Worm (Caenorhabditis elegans) whole organism, young adult: ENCODE results near the gene aat-2.
A peak's percentile ranks its signal among the peaks of the same experiment; 100 is the strongest.

Experiments used
- B0035.1 ChIP-seq: sonication (generic microtip); optimal IDR thresholded peaks from 2 replicates; lab custom pipeline; 2016; ENCODE audit warnings: missing genetic modification characterization, mild to moderate bottlenecking, missing compliant biosample characterization, missing genotype, missing genetic modification reagents
- C17E4.6 ChIP-seq: fragments of 200-800 bp; sonication (Bioruptor generic); IDR thresholded peaks from 2 replicates; pipeline ENCODE4 v1.3.6; 2022; ENCODE audit warnings: missing genetic modification reagents, missing genetic modification characterization, missing compliant biosample characterization
- F23B12.7 ChIP-seq: sonication (generic microtip); optimal IDR thresholded peaks from 2 replicates; lab custom pipeline; 2017; ENCODE audit warnings: missing genetic modification characterization, mild to moderate bottlenecking, missing compliant biosample characterization, antibody characterized with exemption, moderate library complexity; ENCODE audit not compliant: insufficient read depth
- F37B4.10 ChIP-seq: fragments of 200-800 bp; sonication (Bioruptor generic); IDR thresholded peaks from 2 replicates; pipeline ENCODE4 v1.3.6; 2022; ENCODE audit warnings: missing genetic modification characterization, missing compliant biosample characterization
- F52B5.7 ChIP-seq: sonication (generic microtip); optimal IDR thresholded peaks from 2 replicates; lab custom pipeline; 2016; ENCODE audit warnings: mild to moderate bottlenecking, missing genetic modification characterization, missing compliant biosample characterization
- F57A8.1 ChIP-seq: fragments of 200-800 bp; sonication (Bioruptor generic); optimal IDR thresholded peaks from 2 replicates; lab custom pipeline; 2018; ENCODE audit warnings: mild to moderate bottlenecking, missing genetic modification characterization, moderate library complexity, missing compliant biosample characterization
- F57C9.4 ChIP-seq: sonication (generic microtip); optimal IDR thresholded peaks from 2 replicates; lab custom pipeline; 2017; ENCODE audit warnings: mild to moderate bottlenecking, missing genetic modification characterization, missing compliant biosample characterization
- T07F8.4 ChIP-seq: sonication (generic microtip); optimal IDR thresholded peaks from 2 replicates; lab custom pipeline; 2016; ENCODE audit warnings: mild to moderate bottlenecking, missing genetic modification characterization, moderate library complexity, missing compliant biosample characterization
- Y53F4B.3 ChIP-seq: fragments of 200-800 bp; sonication (Bioruptor generic); IDR thresholded peaks from 2 replicates; pipeline ENCODE4 v1.3.6; 2022; ENCODE audit warnings: missing genetic modification reagents, missing genetic modification characterization, missing compliant biosample characterization
- Y79H2A.3 ChIP-seq: fragments of 200-800 bp; sonication (Bioruptor generic); conservative IDR thresholded peaks from 2 replicates; pipeline ENCODE4 v1.3.6; 2022; ENCODE audit warnings: missing genetic modification reagents, missing genetic modification characterization, missing compliant biosample characterization
- ccch-3 ChIP-seq: fragments of 200-800 bp; sonication (Bioruptor generic); optimal IDR thresholded peaks from 2 replicates; lab custom pipeline; 2018; ENCODE audit warnings: mild to moderate bottlenecking, missing genetic modification characterization, missing compliant biosample characterization
- ceh-40 ChIP-seq: fragments of 200-800 bp; sonication (Bioruptor generic); IDR thresholded peaks from 2 replicates; pipeline ENCODE4 v1.3.6; 2022; ENCODE audit warnings: missing genetic modification characterization, missing compliant biosample characterization
- ceh-58 ChIP-seq: fragments of 200-800 bp; sonication (Bioruptor generic); IDR thresholded peaks from 2 replicates; pipeline ENCODE4 v1.3.6; 2022; ENCODE audit warnings: missing genetic modification characterization, missing compliant biosample characterization
- ekl-4 ChIP-seq: fragments of 200-800 bp; sonication (Bioruptor generic); IDR thresholded peaks from 2 replicates; pipeline ENCODE4 v1.3.6; 2022; ENCODE audit warnings: missing genetic modification reagents, missing genetic modification characterization, missing compliant biosample characterization
- gei-17 ChIP-seq: fragments of 200-800 bp; sonication (Bioruptor generic); optimal IDR thresholded peaks from 2 replicates; lab custom pipeline; 2018; ENCODE audit warnings: mild to moderate bottlenecking, missing genetic modification characterization, missing compliant biosample characterization
- hmg-20 ChIP-seq: fragments of 200-800 bp; sonication (Bioruptor generic); IDR thresholded peaks from 2 replicates; pipeline ENCODE4 v1.3.6; 2022; ENCODE audit warnings: missing genetic modification reagents, missing genetic modification characterization, missing compliant biosample characterization
- madf-3 ChIP-seq: fragments of 200-800 bp; sonication (Bioruptor generic); IDR thresholded peaks from 2 replicates; pipeline ENCODE4 v1.3.6; 2022; ENCODE audit warnings: missing genetic modification reagents, missing genetic modification characterization, missing compliant biosample characterization
- nfya-2 ChIP-seq: fragments of 200-800 bp; sonication (Bioruptor generic); IDR thresholded peaks from 2 replicates; pipeline ENCODE4 v1.3.6; 2022; ENCODE audit warnings: missing genetic modification reagents, missing genetic modification characterization, missing compliant biosample characterization
- nfyb-1 ChIP-seq: fragments of 200-800 bp; sonication (Bioruptor generic); IDR thresholded peaks from 2 replicates; pipeline ENCODE4 v1.3.6; 2022; ENCODE audit warnings: missing genetic modification reagents, missing genetic modification characterization, missing compliant biosample characterization
- nhr-120 ChIP-seq: fragments of 200-800 bp; sonication (Bioruptor generic); IDR thresholded peaks from 2 replicates; pipeline ENCODE4 v1.3.6; 2022; ENCODE audit warnings: missing genetic modification characterization, missing compliant biosample characterization
- nhr-179 ChIP-seq: sonication (generic microtip); optimal IDR thresholded peaks from 2 replicates; lab custom pipeline; 2016; ENCODE audit warnings: mild to moderate bottlenecking, missing genetic modification characterization, missing compliant biosample characterization
- nhr-80 ChIP-seq: sonication (generic microtip); optimal IDR thresholded peaks from 2 replicates; lab custom pipeline; 2016; ENCODE audit warnings: missing genetic modification characterization, missing compliant biosample characterization
- pha-4 ChIP-seq: fragments of 150-350 bp; sonication (generic microtip); optimal IDR thresholded peaks from 2 replicates; lab custom pipeline; 2014; ENCODE audit warnings: missing biosample characterization, missing genetic modification reagents, missing genetic modification characterization
- rpc-1 ChIP-seq, 2 experiments: fragments of 150-350 bp in 1 of 2; sonication (generic microtip) in 1 of 2; optimal IDR thresholded peaks; 2 replicates each; lab custom pipeline; 2014 to 2018; ENCODE audit warnings: missing biosample characterization in 1 of 2, missing genetic modification characterization in 1 of 2, missing genetic modification reagents in 1 of 2, missing genotype in 1 of 2
- sdz-38 ChIP-seq: sonication (generic microtip); optimal IDR thresholded peaks from 2 replicates; lab custom pipeline; 2016; ENCODE audit warnings: missing genotype, missing genetic modification characterization, missing compliant biosample characterization
- snpc-1.1 ChIP-seq: sonication (generic microtip); optimal IDR thresholded peaks from 2 replicates; lab custom pipeline; 2017; ENCODE audit warnings: missing genetic modification characterization, mild to moderate bottlenecking, missing compliant biosample characterization, antibody characterized with exemption, moderate library complexity, missing genotype, missing genetic modification reagents; ENCODE audit not compliant: insufficient read depth
- snpc-1.3 ChIP-seq: sonication (generic microtip); optimal IDR thresholded peaks from 2 replicates; lab custom pipeline; 2017; ENCODE audit warnings: missing genetic modification characterization, mild to moderate bottlenecking, missing compliant biosample characterization, antibody characterized with exemption, moderate library complexity, missing genotype, missing genetic modification reagents; ENCODE audit not compliant: insufficient read depth
- tbx-9 ChIP-seq: sonication (generic microtip); optimal IDR thresholded peaks from 2 replicates; lab custom pipeline; 2016; ENCODE audit warnings: borderline replicate concordance, missing genetic modification characterization, inconsistent platforms, missing compliant biosample characterization
- unc-62 ChIP-seq: fragments of 150-350 bp; optimal IDR thresholded peaks from 2 replicates; lab custom pipeline; 2014; ENCODE audit warnings: missing biosample characterization, missing genetic modification reagents, missing genetic modification characterization
- xnd-1 ChIP-seq: sonication (generic microtip); optimal IDR thresholded peaks from 2 replicates; lab custom pipeline; 2016; ENCODE audit warnings: missing genotype, missing genetic modification reagents, missing genetic modification characterization, missing compliant biosample characterization
- zim-3 ChIP-seq: sonication (generic microtip); optimal IDR thresholded peaks from 2 replicates; lab custom pipeline; 2017; ENCODE audit warnings: mild to moderate bottlenecking, missing genetic modification characterization, moderate library complexity, missing compliant biosample characterization
- ztf-26 ChIP-seq: sonication (generic microtip); optimal IDR thresholded peaks from 2 replicates; lab custom pipeline; 2017; ENCODE audit warnings: missing genetic modification characterization, missing compliant biosample characterization

aat-2 gene

ce11 chrV:9257467-9257866 is 11.3 kb upstream of the aat-2 start, which contains the start of gene F07C3.16:
TSS of gene F07C3.16 (minus strand) at chrV:9257567.
- TF ChIP-seq nfyb-1 (GFP tag; lab: Robert Waterston, UW) (no peak), ztf-26 (no peak), snpc-1.1 (tag; lab: Kevin White, UChicago) (no peak), F23B12.7 (no peak), C17E4.6 (GFP tag; lab: Robert Waterston, UW) (no peak), ceh-58 (GFP tag; lab: Robert Waterston, UW) (no peak), Y79H2A.3 (no peak)

- TF ChIP-seq pha-4 (tag; lab: Kevin White, UChicago) (peak; percentile 62), tbx-9 (no peak), gei-17 (GFP tag; lab: Kevin White, UChicago) (no peak), zim-3 (tag; lab: Kevin White, UChicago) (no peak), xnd-1 (tag; lab: Kevin White, UChicago) (no peak), F57A8.1 (GFP tag; lab: Kevin White, UChicago) (no peak), nhr-179 (tag; lab: Kevin White, UChicago) (no peak), nhr-80 (peak; percentile 96), B0035.1 (tag; lab: Kevin White, UChicago) (no peak), F37B4.10 (no peak), snpc-1.3 (tag; lab: Kevin White, UChicago) (no peak), T07F8.4 (tag; lab: Kevin White, UChicago) (no peak), unc-62 (GFP tag; lab: Kevin White, UChicago) (peak; percentile 50), nfya-2 (GFP tag; lab: Robert Waterston, UW) (no peak)
- TF ChIP-seq, all 124 proteins: peak for 3
Measured at ce11 chrV:9255480-9255879, 9.3 kb upstream of the aat-2 start.

- peak; percentile 79 for TF ChIP-seq nhr-80
- TF ChIP-seq ekl-4 (GFP tag; lab: Robert Waterston, UW), result no peak
- TF ChIP-seq hmg-20 (GFP tag; lab: Robert Waterston, UW), result no peak
Measured at ce11 chrV:9254012-9254696, 8.0 kb upstream of the aat-2 start, which contains the start of gene F07C3.9. TSS of gene F07C3.9 (minus strand) at chrV:9254646.

ce11 chrV:9249932-9250331 is 3.8 kb upstream of the aat-2 start, which contains the start of gene ptd-2:
TSS of gene ptd-2 (plus strand) at chrV:9250232.
- TF ChIP-seq F52B5.7 (tag; lab: Kevin White, UChicago), result no peak
- no peak for TF ChIP-seq Y53F4B.3
- no peak for TF ChIP-seq madf-3 (GFP tag; lab: Robert Waterston, UW)
- no peak for TF ChIP-seq ceh-40 (GFP tag; lab: Robert Waterston, UW)
- TF ChIP-seq sdz-38 (tag; lab: Kevin White, UChicago), result no peak
- TF ChIP-seq unc-62 (GFP tag; lab: Kevin White, UChicago), result no peak
- TF ChIP-seq F57C9.4 (tag; lab: Kevin White, UChicago), result no peak
- no peak for TF ChIP-seq nhr-120
- TF ChIP-seq ccch-3 (GFP tag; lab: Kevin White, UChicago), result no peak
- no peak for TF ChIP-seq rpc-1 (optimal IDR thresholded peaks at IDR 0.05; lab: Kevin White, UChicago)
- TF ChIP-seq rpc-1 (tag; optimal IDR thresholded peaks at IDR 0.05; lab: Kevin White, UChicago), result no peak
- TF ChIP-seq gei-17 (GFP tag; lab: Kevin White, UChicago), result no peak
- no peak for TF ChIP-seq nfyb-1 (GFP tag; lab: Robert Waterston, UW)
